In genomic region chrIV:16399017-16399416, ce11 we compare ENCODE assay signal across 4 worm cellular contexts.
TF ChIP-seq lines count a peak whose summit lies in the region.

No protein-coding gene starts in this region.

TF ChIP-seq in whole organism, L2 larva, 48 proteins besides CTCF, POLR2A, EP300 and RAD21 (continued from another document):
- TF ChIP-seq ztf-11 (tag; optimal IDR thresholded peaks at IDR 0.05; lab: Kevin White, UChicago) = no peak
- no peak for TF ChIP-seq Y55F3AM.14 (GFP tag; optimal IDR thresholded peaks at IDR 0.05; lab: Kevin White, UChicago)
- peak in 1 of 2 experiments; percentile 27 for TF ChIP-seq lsy-2 (tag; optimal IDR thresholded peaks at IDR 0.05; lab: Kevin White, UChicago)
- TF ChIP-seq ztf-1 (GFP tag; conservative IDR thresholded peaks at IDR 0.05; lab: Robert Waterston, UW) = no peak
- TF ChIP-seq F13H6.1 (tag; optimal IDR thresholded peaks at IDR 0.05; lab: Kevin White, UChicago) = no peak
- no peak for TF ChIP-seq nhr-23 (tag; optimal IDR thresholded peaks at IDR 0.05; lab: Kevin White, UChicago)
- no peak for TF ChIP-seq nhr-21 (tag; optimal IDR thresholded peaks at IDR 0.05; lab: Kevin White, UChicago)
- no peak for TF ChIP-seq elt-3 (tag; optimal IDR thresholded peaks at IDR 0.05; lab: Kevin White, UChicago)
- no peak for TF ChIP-seq nhr-10 (tag; optimal IDR thresholded peaks at IDR 0.05; lab: Kevin White, UChicago)
- no peak for TF ChIP-seq aly-2 (tag; optimal IDR thresholded peaks at IDR 0.05; lab: Kevin White, UChicago)
- TF ChIP-seq nhr-6 (tag; optimal IDR thresholded peaks at IDR 0.05; lab: Kevin White, UChicago) = no peak
- no peak for TF ChIP-seq mab-5 (tag; optimal IDR thresholded peaks at IDR 0.05; lab: Kevin White, UChicago)
- no peak for TF ChIP-seq unc-39 (tag; optimal IDR thresholded peaks at IDR 0.05; lab: Kevin White, UChicago)
- no peak for TF ChIP-seq ama-1 (optimal IDR thresholded peaks at IDR 0.05; lab: Kevin White, UChicago)
- no peak for TF ChIP-seq ceh-82 (tag; optimal IDR thresholded peaks at IDR 0.05; lab: Kevin White, UChicago)
- TF ChIP-seq skn-1 (tag; optimal IDR thresholded peaks at IDR 0.05; lab: Kevin White, UChicago) = no peak
- TF ChIP-seq lin-11 (tag; optimal IDR thresholded peaks at IDR 0.05; lab: Kevin White, UChicago) = peak; percentile 3
- TF ChIP-seq peb-1 (tag; optimal IDR thresholded peaks at IDR 0.05; lab: Kevin White, UChicago) = no peak
- peak; percentile 35 for TF ChIP-seq fos-1 (tag; optimal IDR thresholded peaks at IDR 0.05; lab: Kevin White, UChicago)
- TF ChIP-seq elt-1 (tag; optimal IDR thresholded peaks at IDR 0.05; lab: Kevin White, UChicago) = no peak
- no peak for TF ChIP-seq egl-27 (tag; optimal IDR thresholded peaks at IDR 0.05; lab: Kevin White, UChicago)

TF ChIP-seq in whole organism, L4 larva, 104 proteins besides CTCF, POLR2A, EP300 and RAD21 (continued from another document and continues in another):
- TF ChIP-seq spr-3 (GFP tag; optimal IDR thresholded peaks at IDR 0.05; lab: Kevin White, UChicago) (peak; percentile 46), hlh-30 (tag; optimal IDR thresholded peaks at IDR 0.05; lab: Kevin White, UChicago; ENCODE audit: insufficient read depth) (peak; percentile 43), ces-1 (GFP tag; optimal IDR thresholded peaks at IDR 0.05; lab: Kevin White, UChicago) (no peak), fkh-10 (GFP tag; optimal IDR thresholded peaks at IDR 0.05; lab: Kevin White, UChicago) (no peak), lir-3 (tag; optimal IDR thresholded peaks at IDR 0.05; lab: Kevin White, UChicago) (peak; percentile 18), saeg-2 (GFP tag; IDR thresholded peaks at IDR 0.05; lab: Robert Waterston, UW) (no peak), zag-1 (tag; optimal IDR thresholded peaks at IDR 0.05; lab: Kevin White, UChicago) (no peak), tra-1 (GFP tag; IDR thresholded peaks at IDR 0.05; lab: Robert Waterston, UW) (peak; percentile 65; the same call in 1 of the 2 replicates), ceh-32 (tag; optimal IDR thresholded peaks at IDR 0.05; lab: Kevin White, UChicago; ENCODE audit: poor library complexity) (peak; percentile 5), nhr-10 (tag; optimal IDR thresholded peaks at IDR 0.05; lab: Kevin White, UChicago) (no peak), F26F4.8 (GFP tag; conservative IDR thresholded peaks at IDR 0.05; lab: Robert Waterston, UW) (peak; percentile 81; the same call in 1 of the 2 replicates), ctbp-1 (GFP tag; IDR thresholded peaks at IDR 0.05; lab: Robert Waterston, UW) (peak; percentile 74), gei-8 (GFP tag; optimal IDR thresholded peaks at IDR 0.05; lab: Kevin White, UChicago) (peak; percentile 4), mep-1 (tag; optimal IDR thresholded peaks at IDR 0.05; lab: Kevin White, UChicago) (peak; percentile 27), Y75B8A.6 (GFP tag; IDR thresholded peaks at IDR 0.05; lab: Robert Waterston, UW) (no peak), ZK337.2 (GFP tag; IDR thresholded peaks at IDR 0.05; lab: Robert Waterston, UW) (no peak), arid-1 (GFP tag; conservative IDR thresholded peaks at IDR 0.05; lab: Robert Waterston, UW) (peak; percentile 60; the same call in 1 of the 2 replicates), spr-1 (tag; optimal IDR thresholded peaks at IDR 0.05; lab: Kevin White, UChicago) (peak; percentile 67), snpc-4 (tag; optimal IDR thresholded peaks at IDR 0.05; lab: Kevin White, UChicago) (peak; percentile 8), ceh-82 (tag; optimal IDR thresholded peaks at IDR 0.05; lab: Kevin White, UChicago) (no peak), nhr-111 (GFP tag; optimal IDR thresholded peaks at IDR 0.05; lab: Kevin White, UChicago) (peak; percentile 26), nhr-102 (tag; optimal IDR thresholded peaks at IDR 0.05; lab: Kevin White, UChicago) (peak; percentile 47), R02D3.7 (tag; optimal IDR thresholded peaks at IDR 0.05; lab: Kevin White, UChicago) (no peak), nhr-237 (tag; optimal IDR thresholded peaks at IDR 0.05; lab: Kevin White, UChicago) (no peak), dmd-9 (GFP tag; IDR thresholded peaks at IDR 0.05; lab: Robert Waterston, UW) (0 out of 2 replicates have a peak, but pooled peaks have one; percentile 55), aha-1 (tag; lab: Kevin White, UChicago) (peak; percentile 92), F10B5.3 (tag; optimal IDR thresholded peaks at IDR 0.05; lab: Kevin White, UChicago) (no peak), Y48G9A.11 (GFP tag; IDR thresholded peaks at IDR 0.05; lab: Robert Waterston, UW) (peak; percentile 70), daf-8 (GFP tag; IDR thresholded peaks at IDR 0.05; lab: Robert Waterston, UW) (no peak), egl-43 (GFP tag; IDR thresholded peaks at IDR 0.05; lab: Robert Waterston, UW) (peak; percentile 90), tag-97 (GFP tag; IDR thresholded peaks at IDR 0.05; lab: Robert Waterston, UW) (no peak), pqm-1 (tag; optimal IDR thresholded peaks at IDR 0.05; lab: Kevin White, UChicago) (no peak), set-16 (GFP tag; IDR thresholded peaks at IDR 0.05; lab: Robert Waterston, UW) (0 out of 2 replicates have a peak, but pooled peaks have one; percentile 13), egl-27 (tag; optimal IDR thresholded peaks at IDR 0.05; lab: Kevin White, UChicago) (no peak), ceh-20 (GFP tag; IDR thresholded peaks at IDR 0.05; lab: Robert Waterston, UW) (no peak), nhr-42 (GFP tag; IDR thresholded peaks at IDR 0.05; lab: Robert Waterston, UW) (0 out of 2 replicates have a peak, but pooled peaks have one; percentile 61), nhr-11 (tag; optimal IDR thresholded peaks at IDR 0.05; lab: Kevin White, UChicago) (no peak), zfp-3 (GFP tag; conservative IDR thresholded peaks at IDR 0.05; lab: Robert Waterston, UW) (no peak)

TF ChIP-seq in whole organism, late embryonic, 69 proteins besides CTCF, POLR2A, EP300 and RAD21 (continued from another document and continues in another):
- TF ChIP-seq ceh-18 (tag; optimal IDR thresholded peaks at IDR 0.05; lab: Kevin White, UChicago) (peak; percentile 4), ceh-34 (tag; optimal IDR thresholded peaks at IDR 0.05; lab: Kevin White, UChicago) (no peak), odd-2 (tag; optimal IDR thresholded peaks at IDR 0.05; lab: Kevin White, UChicago) (no peak), hlh-8 (tag; optimal IDR thresholded peaks at IDR 0.05; lab: Kevin White, UChicago) (no peak), ceh-6 (GFP tag; optimal IDR thresholded peaks at IDR 0.05; lab: Kevin White, UChicago) (no peak), ceh-30 (tag; optimal IDR thresholded peaks at IDR 0.05; lab: Kevin White, UChicago) (no peak), ahr-1 (tag; optimal IDR thresholded peaks at IDR 0.05; lab: Kevin White, UChicago) (no peak), hlh-15 (tag; optimal IDR thresholded peaks at IDR 0.05; lab: Kevin White, UChicago) (no peak), rnt-1 (tag; optimal IDR thresholded peaks at IDR 0.05; lab: Kevin White, UChicago) (no peak), elt-2 (tag; optimal IDR thresholded peaks at IDR 0.05; lab: Kevin White, UChicago) (peak; percentile 36), fkh-10 (GFP tag; optimal IDR thresholded peaks at IDR 0.05; lab: Kevin White, UChicago) (no peak), pha-2 (tag; optimal IDR thresholded peaks at IDR 0.05; lab: Kevin White, UChicago) (no peak), ceh-19 (GFP tag; optimal IDR thresholded peaks at IDR 0.05; lab: Kevin White, UChicago) (no peak), che-1 (tag; optimal IDR thresholded peaks at IDR 0.05; lab: Kevin White, UChicago) (no peak), hlh-30 (tag; optimal IDR thresholded peaks at IDR 0.05; lab: Kevin White, UChicago; ENCODE audit: insufficient read depth) (no peak), sox-4 (tag; optimal IDR thresholded peaks at IDR 0.05; lab: Kevin White, UChicago) (no peak), ceh-24 (tag; optimal IDR thresholded peaks at IDR 0.05; lab: Kevin White, UChicago) (no peak), pax-1 (tag; optimal IDR thresholded peaks at IDR 0.05; lab: Kevin White, UChicago) (no peak), gmeb-2 (tag; optimal IDR thresholded peaks at IDR 0.05; lab: Kevin White, UChicago) (peak; percentile 49), ref-2 (tag; optimal IDR thresholded peaks at IDR 0.05; lab: Kevin White, UChicago) (no peak), ama-1 (optimal IDR thresholded peaks at IDR 0.05; lab: Kevin White, UChicago) (no peak), ceh-14 (tag; optimal IDR thresholded peaks at IDR 0.05; lab: Kevin White, UChicago) (peak; percentile 55), zip-5 (tag; optimal IDR thresholded peaks at IDR 0.05; lab: Kevin White, UChicago) (no peak), sox-2 (GFP tag; IDR thresholded peaks at IDR 0.05; lab: Robert Waterston, UW) (no peak), C38D4.7 (GFP tag; optimal IDR thresholded peaks at IDR 0.05; lab: Kevin White, UChicago) (peak; percentile 45), nfya-1 (tag; optimal IDR thresholded peaks at IDR 0.05; lab: Kevin White, UChicago) (peak; percentile 19), lin-11 (tag; optimal IDR thresholded peaks at IDR 0.05; lab: Kevin White, UChicago) (peak; percentile 52), npax-4 (tag; optimal IDR thresholded peaks at IDR 0.05; lab: Kevin White, UChicago) (no peak), tbx-2 (tag; optimal IDR thresholded peaks at IDR 0.05; lab: Kevin White, UChicago) (no peak), ceh-31 (tag; optimal IDR thresholded peaks at IDR 0.05; lab: Kevin White, UChicago) (no peak), T23F11.4 (GFP tag; optimal IDR thresholded peaks at IDR 0.05; lab: Kevin White, UChicago) (no peak), ttx-3 (tag; optimal IDR thresholded peaks at IDR 0.05; lab: Kevin White, UChicago) (peak; percentile 26), mec-3 (tag; optimal IDR thresholded peaks at IDR 0.05; lab: Kevin White, UChicago; ENCODE audit: borderline replicate concordance) (no peak), lim-6 (tag; optimal IDR thresholded peaks at IDR 0.05; lab: Kevin White, UChicago) (no peak), unc-55 (GFP tag; optimal IDR thresholded peaks at IDR 0.05; lab: Kevin White, UChicago) (no peak), fkh-6 (tag; optimal IDR thresholded peaks at IDR 0.05; lab: Kevin White, UChicago) (peak; percentile 40), ceh-9 (tag; optimal IDR thresholded peaks at IDR 0.05; lab: Kevin White, UChicago) (peak; percentile 21), ceh-2 (tag; optimal IDR thresholded peaks at IDR 0.05; lab: Kevin White, UChicago) (no peak), dve-1 (tag; optimal IDR thresholded peaks at IDR 0.05; lab: Kevin White, UChicago) (no peak), Y22D7AL.16 (tag; optimal IDR thresholded peaks at IDR 0.05; lab: Kevin White, UChicago) (peak; percentile 49), unc-42 (tag; optimal IDR thresholded peaks at IDR 0.05; lab: Kevin White, UChicago) (no peak), ceh-48 (tag; optimal IDR thresholded peaks at IDR 0.05; lab: Kevin White, UChicago) (peak; percentile 52), pqm-1 (tag; optimal IDR thresholded peaks at IDR 0.05; lab: Kevin White, UChicago) (no peak)

TF ChIP-seq in whole organism, mixed stage, embryonic, 35 proteins besides CTCF, POLR2A, EP300 and RAD21 (continued from another document):
- TF ChIP-seq ztf-11 (tag; optimal IDR thresholded peaks at IDR 0.05; lab: Kevin White, UChicago) = no peak
- no peak for TF ChIP-seq unc-39 (tag; optimal IDR thresholded peaks at IDR 0.05; lab: Kevin White, UChicago)
- TF ChIP-seq nhr-237 (tag; optimal IDR thresholded peaks at IDR 0.05; lab: Kevin White, UChicago) = no peak
- no peak for TF ChIP-seq nhr-28 (tag; optimal IDR thresholded peaks at IDR 0.05; lab: Kevin White, UChicago)
